Worm (Caenorhabditis elegans) whole organism, L4 larva: ENCODE measurements around the gene syx-4.
"Not testable (repeated sequence)": the region's sequence is repeated elsewhere in the genome, so short reads cannot be mapped to it uniquely, and the experiment has no call there.

Source experiments
- D1046.2 ChIP-seq: fragments of 200-800 bp; sonication (Bioruptor generic); IDR thresholded peaks from 2 replicates; pipeline ENCODE4 v1.3.6; 2022; ENCODE audit warnings: missing genetic modification characterization, missing compliant biosample characterization
- F26F4.8 ChIP-seq: fragments of 200-800 bp; sonication (Bioruptor generic); conservative IDR thresholded peaks from 2 replicates; pipeline ENCODE4 v1.3.6; 2022; ENCODE audit warnings: missing genetic modification characterization, missing compliant biosample characterization
- F44E2.7 ChIP-seq: fragments of 200-800 bp; sonication (Bioruptor generic); IDR thresholded peaks from 2 replicates; pipeline ENCODE4 v2.1.2; 2022; ENCODE audit warnings: missing genetic modification characterization, missing compliant biosample characterization
- Y105C5A.15 ChIP-seq: fragments of 200-800 bp; sonication (Bioruptor generic); IDR thresholded peaks from 2 replicates; pipeline ENCODE4 v1.3.6; 2022; ENCODE audit warnings: missing genetic modification characterization, missing compliant biosample characterization
- Y48G9A.11 ChIP-seq: fragments of 200-800 bp; sonication (Bioruptor generic); IDR thresholded peaks from 2 replicates; pipeline ENCODE4 v1.3.6; 2022; ENCODE audit warnings: missing genetic modification reagents, missing genetic modification characterization, missing compliant biosample characterization
- Y75B8A.6 ChIP-seq: fragments of 200-800 bp; sonication (Bioruptor generic); IDR thresholded peaks from 2 replicates; pipeline ENCODE4 v1.3.6; 2022; ENCODE audit warnings: missing genetic modification reagents, missing genetic modification characterization, missing compliant biosample characterization
- ZK337.2 ChIP-seq: fragments of 200-800 bp; sonication (Bioruptor generic); IDR thresholded peaks from 2 replicates; pipeline ENCODE4 v1.3.6; 2022; ENCODE audit warnings: missing genetic modification reagents, missing genetic modification characterization, missing compliant biosample characterization
- aha-1 ChIP-seq: fragments of 150-350 bp; peaks from one replicate; lab custom pipeline; 2014; ENCODE audit warnings: missing biosample characterization, missing genetic modification characterization
- aly-2 ChIP-seq: sonication (generic microtip); optimal IDR thresholded peaks from 2 replicates; lab custom pipeline; 2018; ENCODE audit warnings: missing biosample characterization, missing genetic modification characterization
- arid-1 ChIP-seq: fragments of 200-800 bp; sonication (Bioruptor generic); conservative IDR thresholded peaks from 2 replicates; pipeline ENCODE4 v1.3.6; 2022; ENCODE audit warnings: missing genetic modification reagents, missing genetic modification characterization, missing compliant biosample characterization
- ceh-44 ChIP-seq: fragments of 200-800 bp; sonication (Bioruptor generic); IDR thresholded peaks from 2 replicates; pipeline ENCODE4 v1.3.6; 2022; ENCODE audit warnings: missing genetic modification reagents, missing genetic modification characterization, missing compliant biosample characterization
- ceh-82 ChIP-seq: sonication (generic microtip); optimal IDR thresholded peaks from 2 replicates; lab custom pipeline; 2017; ENCODE audit warnings: missing biosample characterization, missing genetic modification characterization
- ctbp-1 ChIP-seq: fragments of 200-800 bp; sonication (Bioruptor generic); IDR thresholded peaks from 2 replicates; pipeline ENCODE4 v1.3.6; 2022; ENCODE audit warnings: missing genetic modification reagents, missing genetic modification characterization, missing compliant biosample characterization
- daf-19 ChIP-seq: fragments of 200-800 bp; sonication (Bioruptor generic); conservative IDR thresholded peaks from 2 replicates; pipeline ENCODE4 v1.3.6; 2022; ENCODE audit warnings: missing genetic modification characterization, missing compliant biosample characterization
- dmd-6 ChIP-seq: fragments of 200-800 bp; sonication (Bioruptor generic); IDR thresholded peaks from 2 replicates; pipeline ENCODE4 v1.3.6; 2022; ENCODE audit warnings: missing genetic modification reagents, missing genetic modification characterization, missing compliant biosample characterization
- dmd-8 ChIP-seq: fragments of 200-800 bp; sonication (Bioruptor generic); IDR thresholded peaks from 2 replicates; pipeline ENCODE4 v1.3.6; 2022; ENCODE audit warnings: missing genetic modification characterization, missing compliant biosample characterization
- egl-43 ChIP-seq: fragments of 200-800 bp; sonication (Bioruptor generic); IDR thresholded peaks from 2 replicates; pipeline ENCODE4 v1.3.6; 2022; ENCODE audit warnings: missing genetic modification reagents, missing genetic modification characterization, missing compliant biosample characterization
- hif-1 ChIP-seq, 2 experiments: sonication (generic microtip); optimal IDR thresholded peaks; 2 replicates each; lab custom pipeline; 2016 to 2017; ENCODE audit warnings: missing compliant biosample characterization in 2 of 2, missing genetic modification characterization in 2 of 2, missing genetic modification reagents in 2 of 2, missing genotype in 2 of 2, mild to moderate bottlenecking in 1 of 2
- hlh-11 ChIP-seq: fragments of 200-800 bp; sonication (Bioruptor generic); optimal IDR thresholded peaks from 2 replicates; lab custom pipeline; 2018; ENCODE audit warnings: mild to moderate bottlenecking, missing genetic modification characterization, missing compliant biosample characterization
- lim-7 ChIP-seq: fragments of 200-800 bp; sonication (Bioruptor generic); IDR thresholded peaks from 2 replicates; pipeline ENCODE4 v1.3.6; 2022; ENCODE audit warnings: missing genetic modification characterization, missing compliant biosample characterization
- lin-1 ChIP-seq: fragments of 200-800 bp; sonication (Bioruptor generic); IDR thresholded peaks from 2 replicates; pipeline ENCODE4 v1.3.6; 2022; ENCODE audit warnings: missing genetic modification reagents, missing genetic modification characterization, missing compliant biosample characterization
- lin-13 ChIP-seq: fragments of 150-350 bp; optimal IDR thresholded peaks from 2 replicates; lab custom pipeline; 2014; ENCODE audit warnings: missing biosample characterization, missing genetic modification reagents, missing genetic modification characterization
- lin-15B ChIP-seq: fragments of 150-350 bp; sonication (generic microtip); optimal IDR thresholded peaks from 3 replicates; lab custom pipeline; 2014; ENCODE audit warnings: missing biosample characterization, missing genetic modification characterization
- lin-29 ChIP-seq: fragments of 200-800 bp; sonication (Bioruptor generic); IDR thresholded peaks from 2 replicates; pipeline ENCODE4 v1.3.6; 2022; ENCODE audit warnings: missing genetic modification reagents, missing genetic modification characterization, missing compliant biosample characterization
- lin-38 ChIP-seq: fragments of 200-800 bp; sonication (Bioruptor generic); IDR thresholded peaks from 2 replicates; pipeline ENCODE4 v1.3.6; 2022; ENCODE audit warnings: missing genetic modification reagents, missing genetic modification characterization, missing compliant biosample characterization
- madf-5 ChIP-seq, 2 experiments: fragments of 200-800 bp; sonication (Bioruptor generic); IDR thresholded peaks; 2 replicates each; pipeline ENCODE4 v1.3.6; 2022; ENCODE audit warnings: missing compliant biosample characterization in 2 of 2, missing genetic modification characterization in 2 of 2
- madf-9 ChIP-seq: fragments of 200-800 bp; sonication (Bioruptor generic); conservative IDR thresholded peaks from 2 replicates; pipeline ENCODE4 v1.3.6; 2022; ENCODE audit warnings: missing genetic modification reagents, missing genetic modification characterization, missing compliant biosample characterization
- mdt-29 ChIP-seq: fragments of 200-800 bp; sonication (Bioruptor generic); IDR thresholded peaks from 2 replicates; pipeline ENCODE4 v1.3.6; 2022; ENCODE audit warnings: missing genetic modification reagents, missing genetic modification characterization, missing compliant biosample characterization
- nhr-41 ChIP-seq: fragments of 200-800 bp; sonication (Bioruptor generic); IDR thresholded peaks from 2 replicates; pipeline ENCODE4 v1.3.6; 2022; ENCODE audit warnings: missing genetic modification reagents, missing genetic modification characterization, missing compliant biosample characterization
- nhr-48 ChIP-seq: sonication (generic microtip); optimal IDR thresholded peaks from 2 replicates; lab custom pipeline; 2016; ENCODE audit warnings: mild to moderate bottlenecking, missing genetic modification characterization, missing compliant biosample characterization
- nhr-76 ChIP-seq: fragments of 150-350 bp; optimal IDR thresholded peaks from 2 replicates; lab custom pipeline; 2014; ENCODE audit warnings: missing biosample characterization, missing genetic modification characterization
- nhr-77 ChIP-seq: fragments of 150-350 bp; optimal IDR thresholded peaks from 2 replicates; lab custom pipeline; 2014; ENCODE audit warnings: missing biosample characterization, missing genetic modification characterization
- pha-4 ChIP-seq, 2 experiments: fragments of 150-350 bp in 1 of 2; fragments of 200-800 bp in 1 of 2; sonication (Bioruptor generic) in 1 of 2; IDR thresholded peaks in 1 of 2; optimal IDR thresholded peaks in 1 of 2; 2 replicates each; pipeline versions ENCODE4 v1.3.6 to Lab custom; 2014 to 2022; ENCODE audit warnings: missing genetic modification characterization in 2 of 2, missing genetic modification reagents in 2 of 2, missing biosample characterization in 1 of 2, missing compliant biosample characterization in 1 of 2
- pqm-1 ChIP-seq: sonication (generic microtip); optimal IDR thresholded peaks from 2 replicates; lab custom pipeline; 2017; ENCODE audit warnings: missing biosample characterization, missing genetic modification characterization
- rbr-2 ChIP-seq: sonication (generic microtip); optimal IDR thresholded peaks from 2 replicates; lab custom pipeline; 2016; ENCODE audit warnings: missing genotype, missing genetic modification characterization, missing compliant biosample characterization
- saeg-2 ChIP-seq: fragments of 200-800 bp; sonication (Bioruptor generic); IDR thresholded peaks from 2 replicates; pipeline ENCODE4 v1.3.6; 2022; ENCODE audit warnings: missing genetic modification reagents, missing genetic modification characterization, missing compliant biosample characterization
- snpc-1.2 ChIP-seq: fragments of 200-800 bp; sonication (Bioruptor generic); IDR thresholded peaks from 2 replicates; pipeline ENCODE4 v1.3.6; 2022; ENCODE audit warnings: missing genetic modification reagents, missing genetic modification characterization, missing compliant biosample characterization
- spr-1 ChIP-seq: sonication (generic microtip); optimal IDR thresholded peaks from 2 replicates; lab custom pipeline; 2016; ENCODE audit warnings: mild to moderate bottlenecking, missing genetic modification characterization, missing compliant biosample characterization
- tra-1 ChIP-seq: fragments of 200-800 bp; sonication (Bioruptor generic); IDR thresholded peaks from 2 replicates; pipeline ENCODE4 v1.3.6; 2022; ENCODE audit warnings: missing genetic modification reagents, missing genetic modification characterization, missing compliant biosample characterization
- vab-7 ChIP-seq: fragments of 200-800 bp; sonication (Bioruptor generic); IDR thresholded peaks from 2 replicates; pipeline ENCODE4 v1.3.6; 2022; ENCODE audit warnings: missing genetic modification reagents, missing genetic modification characterization, missing compliant biosample characterization
- zfp-3 ChIP-seq: fragments of 200-800 bp; sonication (Bioruptor generic); conservative IDR thresholded peaks from 2 replicates; pipeline ENCODE4 v1.3.6; 2022; ENCODE audit warnings: missing genetic modification reagents, missing genetic modification characterization, missing compliant biosample characterization
- ztf-7 ChIP-seq: fragments of 150-350 bp; optimal IDR thresholded peaks from 2 replicates; lab custom pipeline; 2014; ENCODE audit warnings: missing biosample characterization, missing genetic modification characterization

The syx-4 gene

DNA sequence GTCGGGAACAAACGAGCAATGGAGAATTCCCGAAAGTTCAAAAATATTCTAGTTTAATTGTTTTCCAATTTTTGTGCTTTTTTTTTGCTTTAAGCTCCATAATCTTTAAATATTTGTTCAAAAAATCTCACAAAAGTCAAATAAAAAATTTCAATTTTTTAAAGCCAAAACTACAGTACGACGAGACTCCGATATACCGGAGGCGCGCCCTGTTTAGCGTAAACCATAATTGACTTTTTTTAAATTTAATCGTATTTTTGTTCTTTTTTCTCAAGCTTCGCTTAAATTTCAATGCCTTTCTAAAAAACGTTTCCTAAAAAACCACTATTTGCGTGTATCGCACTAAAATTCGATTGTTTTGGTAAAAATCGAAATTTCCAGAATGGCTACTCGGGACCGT, at the start of gene syx-4:
syx-4 (plus strand) TSS at position 382 of the 400 bp plus-strand sequence.
- TF ChIP-seq Y48G9A.11 (GFP tag; lab: Robert Waterston, UW), result peak; percentile 97
- TF ChIP-seq daf-19, result no peak

DNA sequence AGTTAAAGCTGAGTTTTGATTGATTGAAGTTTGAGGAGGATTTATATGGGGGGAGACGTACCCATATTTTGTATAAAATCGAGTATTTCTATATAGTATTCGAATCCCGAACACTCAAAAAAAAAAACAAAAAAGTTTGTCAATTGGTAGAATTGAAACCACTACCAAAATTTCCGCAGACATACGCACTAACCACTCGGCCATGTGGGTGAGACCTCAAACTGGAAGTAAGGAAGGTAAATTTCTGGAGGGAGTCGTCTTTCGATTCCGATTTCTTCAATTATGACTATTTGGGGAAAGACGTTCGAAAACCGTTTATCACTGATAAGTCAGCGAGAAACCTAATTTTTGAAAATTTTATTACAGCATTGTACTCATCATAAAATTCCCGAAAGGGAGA, 44.5 kb upstream of the syx-4 start:
- peak; percentile 67 for TF ChIP-seq nhr-41
- peak; percentile 50 for TF ChIP-seq Y48G9A.11 (GFP tag; lab: Robert Waterston, UW)
- TF ChIP-seq ctbp-1 (GFP tag; lab: Robert Waterston, UW), result peak; percentile 69
- peak; percentile 90 for TF ChIP-seq F26F4.8 (GFP tag; lab: Robert Waterston, UW)
- TF ChIP-seq lim-7 (GFP tag; lab: Robert Waterston, UW), result peak; percentile 92
- 0 out of 4 replicates have a peak, but pooled peaks of 1 of the 2 experiments have one; percentile 58 for TF ChIP-seq madf-5 (GFP tag; IDR thresholded peaks at IDR 0.05; lab: Robert Waterston, UW)
- TF ChIP-seq dmd-6 (GFP tag; lab: Robert Waterston, UW), result peak; percentile 36; the same call in 1 of the 2 replicates
- peak; percentile 86 for TF ChIP-seq egl-43 (GFP tag; lab: Robert Waterston, UW)
- TF ChIP-seq ceh-44 (GFP tag; lab: Robert Waterston, UW), result peak; percentile 66; the same call in 1 of the 2 replicates
- TF ChIP-seq saeg-2 (GFP tag; lab: Robert Waterston, UW), result 0 out of 2 replicates have a peak, but pooled peaks have one; percentile 20
- TF ChIP-seq vab-7 (GFP tag; lab: Robert Waterston, UW), result peak; percentile 71
- peak; percentile 72; the same call in 1 of the 2 replicates for TF ChIP-seq snpc-1.2 (GFP tag; lab: Robert Waterston, UW)
- peak; percentile 95 for TF ChIP-seq dmd-8
- peak; percentile 88; the same call in 1 of the 2 replicates for TF ChIP-seq D1046.2 (GFP tag; lab: Robert Waterston, UW)
- TF ChIP-seq mdt-29, result peak; percentile 40; the same call in 1 of the 2 replicates
- TF ChIP-seq ZK337.2 (GFP tag; lab: Robert Waterston, UW), result peak; percentile 78
- TF ChIP-seq madf-9, result peak; percentile 67
- TF ChIP-seq tra-1, result 0 out of 2 replicates have a peak, but pooled peaks have one; percentile 35
- peak; percentile 80; the same call in 1 of the 2 replicates for TF ChIP-seq pha-4 (GFP tag; IDR thresholded peaks at IDR 0.05; lab: Robert Waterston, UW)
- TF ChIP-seq pha-4 (tag; optimal IDR thresholded peaks at IDR 0.05; lab: Kevin White, UChicago), result not testable (repeated sequence)
- TF ChIP-seq F44E2.7 (GFP tag; lab: Robert Waterston, UW), result 0 out of 2 replicates have a peak, but pooled peaks have one; percentile 19
- peak; percentile 81 for TF ChIP-seq arid-1 (GFP tag; lab: Robert Waterston, UW)
- peak; percentile 71 for TF ChIP-seq lin-38 (GFP tag; lab: Robert Waterston, UW)
- TF ChIP-seq aha-1, result peak; percentile 5
- peak; percentile 63 for TF ChIP-seq lin-1
- TF ChIP-seq Y105C5A.15 (GFP tag; lab: Robert Waterston, UW), result peak; percentile 78; the same call in 1 of the 2 replicates

DNA sequence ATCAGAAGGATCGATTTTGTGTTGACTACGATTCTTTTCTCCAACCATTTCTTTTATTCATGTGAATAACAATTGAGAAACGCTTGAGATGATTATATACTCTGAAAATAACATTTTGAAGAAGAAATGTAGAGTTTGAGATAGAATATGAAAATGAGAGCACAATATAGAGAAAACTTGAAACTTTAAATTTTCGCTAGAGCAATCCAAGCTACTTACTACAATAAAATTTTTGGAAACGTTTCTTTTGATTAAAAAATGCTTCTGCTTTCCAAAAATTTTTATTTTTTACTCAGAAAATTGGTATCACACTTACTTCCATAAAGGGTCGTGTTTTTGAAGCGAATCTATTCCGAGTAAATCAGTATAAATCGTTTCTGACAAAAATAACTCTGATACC, 36.1 kb upstream of the syx-4 start, which contains the start of gene M116.5:
M116.5 (minus strand) TSS at position 101 of the 400 bp plus-strand sequence.
- TF ChIP-seq rbr-2, result no peak
- no peak for TF ChIP-seq Y75B8A.6 (GFP tag; lab: Robert Waterston, UW)
- TF ChIP-seq dmd-8, result no peak
- TF ChIP-seq spr-1, result no peak
- no peak for TF ChIP-seq lin-13
- no peak for TF ChIP-seq Y48G9A.11 (GFP tag; lab: Robert Waterston, UW)
- TF ChIP-seq zfp-3 (GFP tag; lab: Robert Waterston, UW), result no peak
- TF ChIP-seq lin-15B (tag; lab: Kevin White, UChicago), result no peak
- TF ChIP-seq nhr-41, result no peak
- TF ChIP-seq aly-2 (tag; lab: Kevin White, UChicago), result no peak

DNA sequence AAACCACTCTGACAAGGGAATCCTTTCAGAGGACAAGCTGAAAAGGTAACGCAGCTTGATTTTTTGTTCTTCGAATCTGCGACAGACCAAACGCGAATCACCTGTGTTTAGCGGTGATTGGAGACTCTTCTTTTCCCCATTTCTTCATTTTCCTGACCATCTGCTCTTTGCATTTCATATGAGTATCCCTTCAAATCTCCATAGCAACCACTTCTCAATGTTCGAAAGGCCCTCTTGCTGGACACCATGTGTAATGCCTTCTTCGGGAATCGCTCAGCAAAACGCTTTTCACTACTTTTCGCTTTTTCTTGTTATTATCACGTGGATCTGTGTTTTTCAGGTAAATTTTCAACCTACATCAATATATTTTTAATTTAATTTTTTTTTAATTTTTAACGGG, 30.5 kb upstream of the syx-4 start, which contains the start of the genes T26A8.3 and tmem-231:
T26A8.3 (minus strand) TSS at position 101 of the 400 bp plus-strand sequence.
tmem-231 (plus strand) TSS at position 249 of the 400 bp plus-strand sequence.
- TF ChIP-seq ztf-7 (tag; lab: Kevin White, UChicago) (no peak), nhr-48 (tag; lab: Kevin White, UChicago) (no peak), nhr-77 (tag; lab: Kevin White, UChicago) (no peak), tra-1 (no peak), nhr-76 (no peak), hif-1 (tag; optimal IDR thresholded peaks at IDR 0.05; lab: Kevin White, UChicago) (no peak), pqm-1 (tag; lab: Kevin White, UChicago) (no peak), saeg-2 (GFP tag; lab: Robert Waterston, UW) (no peak), madf-5 (GFP tag; IDR thresholded peaks at IDR 0.05; lab: Robert Waterston, UW) (no peak), lin-13 (no peak), ceh-82 (no peak), hlh-11 (no peak), lin-1 (no peak), lin-29 (no peak)
